Fruit fly (Drosophila melanogaster): ENCODE data around the gene CG34398.

CG34398 gene

dm6 chr2L:8866467-8866866 is 32.1 kb upstream of the CG34398 start, which contains the start of gene CG9483:
TSS of gene CG9483 (plus strand) at chr2L:8866767.
- no peak for TF ChIP-seq h (optimal IDR thresholded peaks at IDR 0.05)

- TF ChIP-seq ttk (optimal IDR thresholded peaks at IDR 0.05) (no peak), h (optimal IDR thresholded peaks at IDR 0.05) (no peak), psq (optimal IDR thresholded peaks at IDR 0.05) (no peak), Myc (optimal IDR thresholded peaks at IDR 0.05) (no peak), Sin3A (optimal IDR thresholded peaks at IDR 0.05) (no peak), insv (optimal IDR thresholded peaks at IDR 0.05) (no peak)
These were observed 26.9 kb upstream of the CG34398 start for dm6 chr2L:8871677-8872076.

- TF ChIP-seq Myc (optimal IDR thresholded peaks at IDR 0.05) (no peak), insv (optimal IDR thresholded peaks at IDR 0.05) (no peak), h (optimal IDR thresholded peaks at IDR 0.05) (no peak), ttk (optimal IDR thresholded peaks at IDR 0.05) (no peak), psq (optimal IDR thresholded peaks at IDR 0.05) (no peak), Sin3A (optimal IDR thresholded peaks at IDR 0.05) (no peak)
These were observed 22.8 kb upstream of the CG34398 start for dm6 chr2L:8875835-8876234.

dm6 chr2L:8879241-8879931 is 19.2 kb upstream of the CG34398 start:
- TF ChIP-seq Sin3A (optimal IDR thresholded peaks at IDR 0.05), result no peak
- TF ChIP-seq Myc (optimal IDR thresholded peaks at IDR 0.05), result no peak
- TF ChIP-seq ttk (optimal IDR thresholded peaks at IDR 0.05), result no peak
- TF ChIP-seq insv (optimal IDR thresholded peaks at IDR 0.05), result no peak
- no peak for TF ChIP-seq h (optimal IDR thresholded peaks at IDR 0.05)
- TF ChIP-seq psq (optimal IDR thresholded peaks at IDR 0.05), result no peak

- TF ChIP-seq ttk (optimal IDR thresholded peaks at IDR 0.05), result no peak
- TF ChIP-seq psq (optimal IDR thresholded peaks at IDR 0.05), result no peak
- no peak for TF ChIP-seq insv (optimal IDR thresholded peaks at IDR 0.05)
- TF ChIP-seq h (optimal IDR thresholded peaks at IDR 0.05), result no peak
- TF ChIP-seq Myc (optimal IDR thresholded peaks at IDR 0.05), result no peak
- TF ChIP-seq Sin3A (optimal IDR thresholded peaks at IDR 0.05), result no peak
These were observed 17.5 kb upstream of the CG34398 start for dm6 chr2L:8881095-8881494.

- no peak for TF ChIP-seq h (optimal IDR thresholded peaks at IDR 0.05)
- TF ChIP-seq ttk (optimal IDR thresholded peaks at IDR 0.05), result no peak
- TF ChIP-seq Sin3A (optimal IDR thresholded peaks at IDR 0.05), result no peak
- no peak for TF ChIP-seq Myc (optimal IDR thresholded peaks at IDR 0.05)
- TF ChIP-seq insv (optimal IDR thresholded peaks at IDR 0.05), result no peak
- no peak for TF ChIP-seq psq (optimal IDR thresholded peaks at IDR 0.05)
These were observed 14.5 kb upstream of the CG34398 start for dm6 chr2L:8884102-8884501.

dm6 chr2L:8888210-8888609 is 10.4 kb upstream of the CG34398 start:
- TF ChIP-seq ttk (optimal IDR thresholded peaks at IDR 0.05) (no peak), insv (optimal IDR thresholded peaks at IDR 0.05) (no peak), Sin3A (optimal IDR thresholded peaks at IDR 0.05) (no peak), psq (optimal IDR thresholded peaks at IDR 0.05) (no peak), h (optimal IDR thresholded peaks at IDR 0.05) (no peak), Myc (optimal IDR thresholded peaks at IDR 0.05) (no peak)

- no peak for TF ChIP-seq insv (optimal IDR thresholded peaks at IDR 0.05)
- TF ChIP-seq h (optimal IDR thresholded peaks at IDR 0.05), result no peak
- TF ChIP-seq Myc (optimal IDR thresholded peaks at IDR 0.05), result no peak
- TF ChIP-seq psq (optimal IDR thresholded peaks at IDR 0.05), result no peak
- TF ChIP-seq ttk (optimal IDR thresholded peaks at IDR 0.05), result no peak
- TF ChIP-seq Sin3A (optimal IDR thresholded peaks at IDR 0.05), result no peak
These were observed 9.9 kb upstream of the CG34398 start for dm6 chr2L:8888720-8889119.

dm6 chr2L:8891140-8891539 is 7.4 kb upstream of the CG34398 start, which contains the start of gene CG42713:
TSS of gene CG42713 (plus strand) at chr2L:8891440.
- no peak for TF ChIP-seq insv (optimal IDR thresholded peaks at IDR 0.05)
- no peak for TF ChIP-seq psq (optimal IDR thresholded peaks at IDR 0.05)
- no peak for TF ChIP-seq Myc (optimal IDR thresholded peaks at IDR 0.05)
- TF ChIP-seq ttk (optimal IDR thresholded peaks at IDR 0.05), result no peak
- TF ChIP-seq Sin3A (optimal IDR thresholded peaks at IDR 0.05), result no peak
- no peak for TF ChIP-seq h (optimal IDR thresholded peaks at IDR 0.05)

- TF ChIP-seq insv (optimal IDR thresholded peaks at IDR 0.05) (no peak), psq (optimal IDR thresholded peaks at IDR 0.05) (no peak), ttk (optimal IDR thresholded peaks at IDR 0.05) (no peak), h (optimal IDR thresholded peaks at IDR 0.05) (no peak), Myc (optimal IDR thresholded peaks at IDR 0.05) (no peak), Sin3A (optimal IDR thresholded peaks at IDR 0.05) (no peak)
These were observed 4.4 kb upstream of the CG34398 start for dm6 chr2L:8894224-8894623.

- TF ChIP-seq ttk (optimal IDR thresholded peaks at IDR 0.05), result no peak
- TF ChIP-seq Myc (optimal IDR thresholded peaks at IDR 0.05), result no peak
- no peak for TF ChIP-seq Sin3A (optimal IDR thresholded peaks at IDR 0.05)
These were observed 452 bp upstream of the CG34398 start for dm6 chr2L:8897954-8898713.

dm6 chr2L:8901882-8902281 is 3.3 kb downstream of the CG34398 start:
- TF ChIP-seq h (optimal IDR thresholded peaks at IDR 0.05), result no peak

- TF ChIP-seq h (optimal IDR thresholded peaks at IDR 0.05), result no peak
- TF ChIP-seq insv (optimal IDR thresholded peaks at IDR 0.05), result no peak
- no peak for TF ChIP-seq Myc (optimal IDR thresholded peaks at IDR 0.05)
- no peak for TF ChIP-seq psq (optimal IDR thresholded peaks at IDR 0.05)
- TF ChIP-seq ttk (optimal IDR thresholded peaks at IDR 0.05), result no peak
- TF ChIP-seq Sin3A (optimal IDR thresholded peaks at IDR 0.05), result no peak
These were observed 7.7 kb downstream of the CG34398 start for dm6 chr2L:8906279-8906678.
